Worm (Caenorhabditis elegans): ENCODE data around the gene npr-22.

ce11 chrIV:8559132-8559531 lies at the start of gene npr-22:
- TF ChIP-seq lin-13 (GFP tag; optimal IDR thresholded peaks at IDR 0.05) (no peak), skn-1 (tag; optimal IDR thresholded peaks at IDR 0.05) (no peak), elt-1 (tag; optimal IDR thresholded peaks at IDR 0.05) (no peak), ZK546.5 (tag; optimal IDR thresholded peaks at IDR 0.05) (no peak), elt-3 (tag; optimal IDR thresholded peaks at IDR 0.05) (no peak), nhr-10 (tag; optimal IDR thresholded peaks at IDR 0.05) (no peak)

Measured in whole organism, L2 larva.